Fruit fly (Drosophila melanogaster) whole organism: Measurements from ENCODE around the gene AstA-R2.
"Not testable (repeated sequence)": the region's sequence is repeated elsewhere in the genome, so short reads cannot be mapped to it uniquely, and the experiment has no call there.

Source experiments
- CG8478 ChIP-seq: fragments of >200 bp; optimal IDR thresholded peaks from 2 replicates; lab custom pipeline; 2018; ENCODE audit warnings: inconsistent platforms
- Dll ChIP-seq: fragments of >200 bp; optimal IDR thresholded peaks from 2 replicates; lab custom pipeline; 2017
- EcR ChIP-seq, 2 experiments: fragments of >200 bp; optimal IDR thresholded peaks; 2 replicates each; lab custom pipeline; 2017; ENCODE audit warnings: missing biosample characterization in 2 of 2, missing genetic modification characterization in 2 of 2, missing genetic modification reagents in 2 of 2
- pan ChIP-seq: fragments of >200 bp; optimal IDR thresholded peaks from 2 replicates; lab custom pipeline; 2017
- psq ChIP-seq: fragments of >200 bp; optimal IDR thresholded peaks from 2 replicates; lab custom pipeline; 2017
- usp ChIP-seq: fragments of >200 bp; optimal IDR thresholded peaks from 2 replicates; lab custom pipeline; 2017; ENCODE audit warnings: missing biosample characterization, missing genetic modification characterization, mixed read lengths

The AstA-R2 gene

dm6 chr3R:28744682-28745081 is at the start of gene AstA-R2:
Gene AstA-R2 (minus strand): TSS chr3R:28744782.
- TF ChIP-seq usp (GFP tag; lab: Kevin White, UChicago) (no peak), CG8478 (lab: Kevin White, UChicago) (no peak), psq (lab: Kevin White, UChicago) (no peak), Dll (lab: Kevin White, UChicago) (no peak)

DNA sequence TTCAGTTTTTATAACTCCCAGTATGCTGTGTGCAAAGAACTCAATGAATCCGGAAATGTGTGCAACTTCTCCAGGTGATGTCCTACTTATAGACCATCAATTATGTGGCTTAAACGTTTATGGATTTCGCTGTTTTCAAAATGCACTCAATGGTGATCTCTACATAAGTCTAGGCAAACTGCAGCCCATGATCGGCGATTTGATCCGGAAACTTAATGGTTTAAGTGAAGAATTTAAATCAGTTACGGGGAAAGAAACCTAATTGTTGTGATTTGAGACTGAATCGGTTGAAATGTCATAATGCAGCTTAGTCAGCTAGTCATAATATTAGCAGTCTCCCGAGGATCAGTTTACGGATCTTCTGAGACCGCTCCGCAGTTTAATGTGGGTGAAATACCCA is 45.6 kb upstream of the AstA-R2 start, which contains the start of gene intr:
TSS of gene intr (plus strand) at position 301 of the 400 bp plus-strand sequence.
- no peak for TF ChIP-seq Dll (lab: Kevin White, UChicago)

dm6 chr3R:28789317-28789716 is 44.7 kb upstream of the AstA-R2 start, which contains the start of gene CG34295:
Gene CG34295 (plus strand): TSS chr3R:28789617.
- no peak for TF ChIP-seq Dll (lab: Kevin White, UChicago)
- TF ChIP-seq pan (lab: Kevin White, UChicago) = no peak

- TF ChIP-seq EcR (GFP tag; optimal IDR thresholded peaks at IDR 0.05; lab: Kevin White, UChicago) (no peak), psq (lab: Kevin White, UChicago) (no peak), pan (lab: Kevin White, UChicago) (no peak), CG8478 (lab: Kevin White, UChicago) (no peak), usp (GFP tag; lab: Kevin White, UChicago) (no peak), Dll (lab: Kevin White, UChicago) (no peak)
Measured at dm6 chr3R:28775703-28776102, 31.1 kb upstream of the AstA-R2 start.

DNA sequence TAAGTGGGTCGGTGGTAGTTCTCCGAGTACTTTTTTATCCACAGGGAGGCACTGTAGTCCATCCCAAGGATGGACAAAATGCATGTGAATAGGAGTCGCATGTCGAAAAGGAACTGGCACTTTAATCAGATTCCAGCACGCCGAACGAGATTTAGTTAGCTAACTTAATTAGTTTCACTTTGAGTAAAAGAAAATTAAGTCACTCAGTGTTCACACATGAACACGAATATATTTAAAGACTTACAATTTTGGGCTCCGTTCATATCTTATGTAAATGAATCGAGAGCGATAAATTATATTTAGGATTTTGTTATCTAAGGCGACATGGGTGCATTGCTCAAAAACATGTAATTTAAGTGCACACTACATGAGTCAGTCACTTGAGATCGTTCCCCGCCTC is 13.6 kb upstream of the AstA-R2 start, which contains the start of gene aqrs:
TSS of gene aqrs (minus strand) at position 101 of the 400 bp plus-strand sequence.
- not testable (repeated sequence) for TF ChIP-seq usp (GFP tag; lab: Kevin White, UChicago); EcR (GFP tag; optimal IDR thresholded peaks at IDR 0.05; lab: Kevin White, UChicago); pan (lab: Kevin White, UChicago)

dm6 chr3R:28756879-28757278 is 12.3 kb upstream of the AstA-R2 start, which contains the start of gene CG9997:
Gene CG9997 (minus strand): TSS chr3R:28756979.
- TF ChIP-seq usp (GFP tag; lab: Kevin White, UChicago) (no peak), Dll (lab: Kevin White, UChicago) (no peak), CG8478 (lab: Kevin White, UChicago) (no peak), pan (lab: Kevin White, UChicago) (no peak), EcR (GFP tag; optimal IDR thresholded peaks at IDR 0.05; lab: Kevin White, UChicago) (no peak), psq (lab: Kevin White, UChicago) (no peak)

DNA sequence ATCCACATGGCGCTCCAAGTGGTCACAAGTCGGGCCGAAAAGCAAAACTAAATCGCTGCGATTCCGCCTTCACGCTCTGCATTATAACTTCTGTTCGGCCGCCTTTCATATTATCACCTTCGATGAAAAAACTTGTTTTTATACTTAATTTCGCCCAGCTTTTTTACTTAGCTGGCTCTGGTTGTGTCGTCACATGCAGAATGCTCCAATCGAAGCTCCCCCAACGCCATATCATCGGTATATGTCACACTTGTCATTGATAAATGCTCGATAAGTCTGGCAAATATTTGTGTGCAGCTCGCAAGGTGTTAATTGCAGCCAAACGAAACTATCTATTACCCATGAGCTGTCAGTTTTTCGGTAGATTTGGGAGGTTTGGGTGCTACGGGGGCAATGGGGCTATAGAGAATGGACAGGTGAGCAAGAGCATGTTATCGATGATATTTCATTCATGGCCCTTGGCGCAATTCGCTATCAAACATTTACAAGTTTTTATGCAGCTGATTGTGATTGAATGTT is 7.1 kb upstream of the AstA-R2 start, which contains the start of gene CG10000:
TSS of gene CG10000 (minus strand) at position 51 of the 519 bp plus-strand sequence.
- TF ChIP-seq CG8478 (lab: Kevin White, UChicago) (no peak), Dll (lab: Kevin White, UChicago) (no peak), EcR (GFP tag; optimal IDR thresholded peaks at IDR 0.05; lab: Kevin White, UChicago) (no peak), psq (lab: Kevin White, UChicago) (no peak), usp (GFP tag; lab: Kevin White, UChicago) (no peak), pan (lab: Kevin White, UChicago) (no peak)

- no peak for TF ChIP-seq CG8478 (lab: Kevin White, UChicago)
- TF ChIP-seq psq (lab: Kevin White, UChicago) = no peak
- no peak for TF ChIP-seq pan (lab: Kevin White, UChicago)
- no peak for TF ChIP-seq EcR (GFP tag; optimal IDR thresholded peaks at IDR 0.05; lab: Kevin White, UChicago)
- TF ChIP-seq usp (GFP tag; lab: Kevin White, UChicago) = no peak
- no peak for TF ChIP-seq Dll (lab: Kevin White, UChicago)
Measured at dm6 chr3R:28695993-28696392, 48.6 kb downstream of the AstA-R2 start, which contains the start of gene htt. Gene htt (plus strand): TSS chr3R:28696242.

DNA sequence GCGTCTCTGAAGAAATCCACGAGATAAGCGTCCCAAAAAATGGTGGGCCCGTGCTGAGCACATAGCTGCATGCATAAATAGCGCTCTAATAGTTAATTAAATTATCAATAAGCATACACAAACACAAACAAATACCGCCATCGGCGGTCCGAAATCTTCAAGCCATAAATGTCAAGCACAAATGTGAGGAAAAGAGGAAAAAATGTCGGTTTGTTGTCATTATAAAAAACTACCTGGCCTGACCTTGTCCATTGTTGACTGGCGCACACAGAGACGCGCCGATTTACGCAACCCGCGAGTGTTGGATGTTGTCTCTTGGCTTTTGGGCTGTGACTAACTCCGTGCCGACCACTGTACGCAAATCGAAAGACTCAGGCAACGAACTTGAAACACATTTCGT is 56.6 kb downstream of the AstA-R2 start:
- TF ChIP-seq psq (lab: Kevin White, UChicago) (no peak), Dll (lab: Kevin White, UChicago) (no peak), EcR (GFP tag; optimal IDR thresholded peaks at IDR 0.05; lab: Kevin White, UChicago) (no peak), usp (GFP tag; lab: Kevin White, UChicago) (no peak), CG8478 (lab: Kevin White, UChicago) (no peak), pan (lab: Kevin White, UChicago) (no peak)
